Fruit fly (Drosophila melanogaster): ENCODE results near the gene CG10096.

DNA sequence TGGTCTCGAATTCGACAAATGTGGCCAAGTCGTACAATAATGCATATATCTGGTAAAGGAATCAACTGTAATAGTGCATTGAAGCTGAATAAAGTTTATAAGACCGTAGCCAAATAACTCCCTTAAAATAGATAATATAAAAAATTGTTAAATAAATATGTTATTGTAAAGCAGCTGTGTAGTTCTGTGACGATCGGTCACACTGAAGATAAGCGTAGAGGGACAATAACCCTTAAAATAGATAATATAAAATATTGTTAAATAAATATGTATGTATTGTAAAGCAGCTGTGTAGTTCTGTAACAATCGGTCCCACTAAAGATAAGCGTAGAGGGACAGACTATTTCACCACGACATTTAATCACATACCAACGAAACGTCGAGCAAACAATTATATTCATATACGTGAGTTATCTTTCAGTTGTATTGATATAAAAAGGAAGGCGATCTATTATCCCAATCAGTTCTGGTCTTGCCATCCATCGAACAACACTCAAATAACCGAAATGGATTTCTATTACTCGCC, 20.5 kb downstream of the CG10096 start, which contains the start of gene GstD5:
- TF ChIP-seq CG32772 (GFP tag; IDR thresholded peaks at IDR 0.05) (no peak), ap (GFP tag; IDR thresholded peaks at IDR 0.05) (no peak), E2f1 (GFP tag; IDR thresholded peaks at IDR 0.05) (no peak), ATbp (GFP tag; optimal IDR thresholded peaks at IDR 0.05) (no peak), z (GFP tag; IDR thresholded peaks at IDR 0.05) (no peak), CG11093 (GFP tag; IDR thresholded peaks at IDR 0.05) (no peak), Vsx1 (GFP tag; optimal IDR thresholded peaks at IDR 0.05) (no peak), CG16813 (GFP tag; IDR thresholded peaks at IDR 0.05; ENCODE audit: partially characterized antibody) (no peak), Neu2 (GFP tag; optimal IDR thresholded peaks at IDR 0.05; ENCODE audit: borderline replicate concordance) (no peak), CG7372 (GFP tag; IDR thresholded peaks at IDR 0.05) (no peak), tio (GFP tag; optimal IDR thresholded peaks at IDR 0.05) (no peak), Sin3A (optimal IDR thresholded peaks at IDR 0.05) (no peak)
